Fruit fly (Drosophila melanogaster): ENCODE measurements around the gene CG14200.

Gene CG14200

DNA sequence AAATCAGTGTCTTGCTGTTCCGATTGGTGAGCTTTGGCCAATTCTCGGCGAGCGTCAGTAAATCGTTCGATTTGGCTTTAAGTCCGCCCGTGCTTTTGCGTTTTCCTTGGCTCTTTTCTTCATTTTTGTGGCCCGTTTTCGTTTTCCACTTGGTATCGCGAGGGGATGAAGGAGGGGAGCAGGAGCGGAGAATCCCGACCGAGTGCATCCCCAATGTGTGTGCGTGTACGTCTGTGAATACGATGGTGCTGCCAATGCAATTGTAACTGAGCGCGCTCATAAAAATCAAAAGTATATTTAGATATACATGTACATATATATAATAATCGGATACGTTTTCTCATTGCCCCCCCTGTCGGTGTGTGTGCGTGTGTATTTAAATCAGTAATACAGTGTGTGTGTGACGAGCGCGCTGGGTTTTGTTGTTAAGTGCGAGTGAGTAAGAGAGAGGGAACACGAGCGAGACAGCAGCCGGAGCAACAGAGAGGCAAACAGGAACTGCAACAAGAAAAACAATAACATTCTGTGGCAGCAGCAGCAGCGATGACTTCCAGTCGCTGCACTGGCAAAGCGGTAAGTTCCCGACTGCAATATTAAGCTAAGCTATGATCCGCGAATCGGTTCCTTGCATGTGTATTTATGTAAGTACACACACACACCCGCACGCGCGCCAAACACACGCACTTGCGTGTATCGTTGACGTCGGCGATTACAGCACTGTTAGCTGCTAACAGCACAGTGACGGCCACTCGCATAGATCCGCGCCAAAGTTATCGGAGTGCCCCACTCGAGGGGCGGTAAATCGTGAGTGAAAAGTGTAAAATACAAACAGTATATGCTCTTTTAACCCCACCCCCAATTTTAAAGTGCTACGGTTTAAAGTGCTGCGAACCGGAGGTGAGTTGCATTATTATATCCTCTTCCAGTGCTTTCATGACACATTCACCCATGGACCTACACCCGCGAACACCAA, 592 bp downstream of the CG14200 start (continued):
- TF ChIP-seq CG2678 (tag; optimal IDR thresholded peaks at IDR 0.05) (peak; percentile 78), trem (tag; optimal IDR thresholded peaks at IDR 0.05) (no peak), CG17385 (GFP tag; optimal IDR thresholded peaks at IDR 0.05) (peak; percentile 34), Vsx1 (GFP tag; optimal IDR thresholded peaks at IDR 0.05) (no peak), gce (GFP tag; IDR thresholded peaks at IDR 0.05) (peak; percentile 70; the same call in 1 of the 3 replicates), CG6813 (GFP tag; optimal IDR thresholded peaks at IDR 0.05) (peak; percentile 49), Camta (GFP tag; optimal IDR thresholded peaks at IDR 0.05) (no peak), CG7987 (GFP tag; optimal IDR thresholded peaks at IDR 0.05) (no peak), vnd (GFP tag; IDR thresholded peaks at IDR 0.05; ENCODE audit: partially characterized antibody) (no peak), gfzf (GFP tag; optimal IDR thresholded peaks at IDR 0.05) (no peak), bowl (GFP tag; IDR thresholded peaks at IDR 0.05) (peak; percentile 45; the same call in 1 of the 2 replicates), CG4854 (GFP tag; optimal IDR thresholded peaks at IDR 0.05) (peak; percentile 8), sna (GFP tag; IDR thresholded peaks at IDR 0.05; ENCODE audit: partially characterized antibody) (no peak), CG3407 (GFP tag; optimal IDR thresholded peaks at IDR 0.05) (no peak), lbe (GFP tag; optimal IDR thresholded peaks at IDR 0.05) (no peak), kah (GFP tag; optimal IDR thresholded peaks at IDR 0.05) (no peak), Optix (GFP tag; IDR thresholded peaks at IDR 0.05) (peak; percentile 35; the same call in 1 of the 3 replicates), crp (GFP tag; optimal IDR thresholded peaks at IDR 0.05) (no peak), CG14965 (GFP tag; optimal IDR thresholded peaks at IDR 0.05; ENCODE audit: borderline replicate concordance) (no peak), slbo (GFP tag; IDR thresholded peaks at IDR 0.05) (peak; percentile 78), Dad (GFP tag; optimal IDR thresholded peaks at IDR 0.05) (peak; percentile 33), CG17186 (GFP tag; optimal IDR thresholded peaks at IDR 0.05) (no peak), seq (GFP tag; IDR thresholded peaks at IDR 0.05) (peak; percentile 56; the same call in 1 of the 2 replicates), Elba2 (GFP tag; optimal IDR thresholded peaks at IDR 0.05) (no peak), Gsc (GFP tag; IDR thresholded peaks at IDR 0.05) (no peak), CG16813 (GFP tag; IDR thresholded peaks at IDR 0.05; ENCODE audit: partially characterized antibody) (no peak), run (tag; optimal IDR thresholded peaks at IDR 0.05) (no peak), Spps (tag; optimal IDR thresholded peaks at IDR 0.05) (no peak), slou (GFP tag; optimal IDR thresholded peaks at IDR 0.05) (no peak), Ets65A (GFP tag) (peak; percentile 95), GATAe (GFP tag; conservative IDR thresholded peaks at IDR 0.05) (no peak), sc (optimal IDR thresholded peaks at IDR 0.05) (no peak), sc (GFP tag; optimal IDR thresholded peaks at IDR 0.05) (no peak), BtbVII (GFP tag; optimal IDR thresholded peaks at IDR 0.05) (peak; percentile 58), CG16863 (GFP tag; optimal IDR thresholded peaks at IDR 0.05) (peak; percentile 26), CG11247 (GFP tag; IDR thresholded peaks at IDR 0.05) (peak; percentile 41; the same call in 1 of the 2 replicates), CG15601 (tag; optimal IDR thresholded peaks at IDR 0.05) (no peak), CG13287 (GFP tag; IDR thresholded peaks at IDR 0.05; ENCODE audit: partially characterized antibody) (no peak), chm (GFP tag; IDR thresholded peaks at IDR 0.05) (no peak), nau (GFP tag; optimal IDR thresholded peaks at IDR 0.05) (no peak), en (GFP tag; optimal IDR thresholded peaks at IDR 0.05) (peak; percentile 19), gro (GFP tag; optimal IDR thresholded peaks at IDR 0.05) (peak; percentile 51), CG2116 (GFP tag; optimal IDR thresholded peaks at IDR 0.05) (no peak), corto (GFP tag; optimal IDR thresholded peaks at IDR 0.05) (no peak), CG34376 (GFP tag; optimal IDR thresholded peaks at IDR 0.05) (peak; percentile 20), fd96Cb (tag; optimal IDR thresholded peaks at IDR 0.05) (peak; percentile 58), CG4707 (GFP tag; optimal IDR thresholded peaks at IDR 0.05) (no peak), Usf (GFP tag; optimal IDR thresholded peaks at IDR 0.05) (peak; percentile 24)
